Fruit fly (Drosophila melanogaster): Measurements from ENCODE around the gene Ucp4B.

Gene Ucp4B

DNA sequence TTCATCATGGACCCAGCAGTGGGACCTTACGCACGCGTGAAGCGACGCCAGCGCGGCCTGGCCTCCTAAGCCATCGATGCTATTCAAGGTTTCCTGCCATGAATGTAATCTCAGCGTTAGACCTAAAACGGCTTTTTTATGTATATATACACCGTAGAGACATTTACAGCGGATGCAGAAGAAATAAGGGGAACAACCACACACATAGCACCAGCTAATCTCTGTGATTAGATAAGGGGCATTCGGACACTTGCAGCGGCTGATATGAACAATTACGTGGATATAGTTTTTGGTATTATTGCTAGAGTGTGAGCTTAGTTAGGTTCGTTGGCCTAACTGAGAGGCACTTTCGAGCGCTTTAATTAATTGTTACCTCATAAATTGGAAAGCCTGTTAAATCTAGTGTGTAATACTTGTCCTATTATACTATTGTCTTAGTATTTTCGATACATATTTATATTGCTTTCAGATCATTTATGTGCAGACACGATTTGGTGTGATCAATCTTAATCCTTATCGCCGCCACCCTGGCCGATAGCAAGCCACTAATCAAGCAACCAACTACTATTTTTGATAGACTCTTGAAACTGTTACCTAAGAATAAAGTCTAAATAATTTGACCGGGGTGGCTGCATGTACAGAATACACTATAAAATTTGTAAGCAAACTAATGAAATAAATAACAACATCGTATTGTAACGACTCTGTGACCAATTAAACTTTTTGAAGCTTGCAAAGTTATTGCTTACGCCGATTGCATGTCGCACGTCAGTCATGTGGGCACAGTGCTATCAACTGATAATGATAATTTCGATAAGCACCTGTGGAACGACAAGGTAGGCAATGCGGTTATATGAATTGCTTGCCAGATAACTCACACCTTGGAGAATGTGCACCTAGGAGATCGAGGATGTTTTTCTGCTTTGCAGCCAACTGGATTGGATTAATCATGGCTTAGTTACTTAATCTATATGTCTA, 18.7 kb downstream of the Ucp4B start:
- TF ChIP-seq HLH106 (tag; optimal IDR thresholded peaks at IDR 0.05) (no peak), Rel (GFP tag; optimal IDR thresholded peaks at IDR 0.05) (no peak), Rel (tag; optimal IDR thresholded peaks at IDR 0.05) (peak; percentile 93), h (GFP tag; optimal IDR thresholded peaks at IDR 0.05) (peak; percentile 39), lola (GFP tag; optimal IDR thresholded peaks at IDR 0.05) (no peak)

DNA sequence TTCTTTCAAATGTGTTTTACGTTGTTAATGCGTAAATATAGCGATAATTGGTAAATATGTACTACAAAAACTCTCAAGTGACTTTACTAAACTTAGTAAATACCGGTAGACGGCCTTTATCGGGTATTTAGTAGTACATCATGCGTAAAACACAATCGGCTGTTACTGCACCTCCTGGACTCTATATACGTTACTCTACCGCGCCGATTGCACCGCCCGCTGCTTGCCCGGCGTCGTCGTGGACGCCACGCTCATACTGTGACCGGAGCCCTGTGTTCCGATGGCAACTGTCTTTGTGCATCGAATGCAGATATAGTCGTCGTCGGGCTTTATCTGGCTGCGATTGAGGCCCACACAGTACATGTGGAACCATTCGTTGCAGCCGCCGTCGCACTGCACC, 20.8 kb downstream of the Ucp4B start:
- TF ChIP-seq sage (GFP tag; optimal IDR thresholded peaks at IDR 0.05) (no peak), Sp1 (GFP tag; optimal IDR thresholded peaks at IDR 0.05) (no peak)

- peak; percentile 9 for TF ChIP-seq br (GFP tag; optimal IDR thresholded peaks at IDR 0.05)
- no peak for TF ChIP-seq Jra (GFP tag; optimal IDR thresholded peaks at IDR 0.05)
- peak; percentile 5 for TF ChIP-seq CG9705 (GFP tag; optimal IDR thresholded peaks at IDR 0.05)
- TF ChIP-seq N (GFP tag; optimal IDR thresholded peaks at IDR 0.05), result peak; percentile 34
- TF ChIP-seq OdsH (GFP tag; optimal IDR thresholded peaks at IDR 0.05), result peak; percentile 6
- TF ChIP-seq pan (optimal IDR thresholded peaks at IDR 0.05), result no peak
- TF ChIP-seq Sp1 (GFP tag; optimal IDR thresholded peaks at IDR 0.05), result peak; percentile 49
- peak; percentile 8 for TF ChIP-seq fru (GFP tag; optimal IDR thresholded peaks at IDR 0.05)
- TF ChIP-seq Hr78 (GFP tag; optimal IDR thresholded peaks at IDR 0.05), result no peak
- TF ChIP-seq HLH106 (tag; optimal IDR thresholded peaks at IDR 0.05), result peak; percentile 3
- TF ChIP-seq h (GFP tag; optimal IDR thresholded peaks at IDR 0.05), result peak; percentile 13
- no peak for TF ChIP-seq lola (GFP tag; optimal IDR thresholded peaks at IDR 0.05)
- TF ChIP-seq Hr83 (GFP tag; optimal IDR thresholded peaks at IDR 0.05; ENCODE audit: poor library complexity, severe bottlenecking), result peak; percentile 34
These were observed 28.1 kb downstream of the Ucp4B start for dm6 chr2L:5997609-5998229.

dm6 chr2L:5998383-5998782, 28.7 kb downstream of the Ucp4B start:
- no peak for TF ChIP-seq fru (GFP tag; optimal IDR thresholded peaks at IDR 0.05)
- TF ChIP-seq tai (GFP tag; optimal IDR thresholded peaks at IDR 0.05), result no peak
- TF ChIP-seq Hr83 (GFP tag; optimal IDR thresholded peaks at IDR 0.05; ENCODE audit: poor library complexity, severe bottlenecking), result peak; percentile 18

DNA sequence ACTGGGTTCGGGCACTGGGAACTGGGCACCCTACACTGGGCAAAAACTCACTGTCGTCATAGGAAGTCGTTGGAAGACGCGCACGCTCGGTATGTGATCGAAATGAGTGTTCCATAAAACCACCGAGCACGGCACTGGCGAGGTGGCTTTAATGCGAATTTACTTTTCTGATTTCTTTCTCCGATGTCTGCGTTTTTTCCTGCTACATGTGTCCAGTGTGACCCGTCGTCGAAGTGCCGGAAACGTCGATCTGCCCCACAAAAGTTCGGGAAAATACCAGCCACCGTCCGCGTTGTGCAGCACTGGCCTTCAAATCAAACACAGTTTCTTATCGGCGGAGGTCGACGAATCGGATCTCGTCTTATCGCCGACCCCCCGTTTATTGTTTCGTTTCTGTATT, 29.6 kb downstream of the Ucp4B start, which contains the start of gene Kdm5:
Kdm5 (minus strand) TSS at position 255 of the 400 bp plus-strand sequence.
- no peak for TF ChIP-seq usp (GFP tag; optimal IDR thresholded peaks at IDR 0.05)
- no peak for TF ChIP-seq OdsH (GFP tag; optimal IDR thresholded peaks at IDR 0.05)
- no peak for TF ChIP-seq pan (optimal IDR thresholded peaks at IDR 0.05)
- peak; percentile 56 for TF ChIP-seq br (GFP tag; optimal IDR thresholded peaks at IDR 0.05)
- TF ChIP-seq sv (GFP tag; optimal IDR thresholded peaks at IDR 0.05), result no peak
- no peak for TF ChIP-seq jim (GFP tag; optimal IDR thresholded peaks at IDR 0.05)
- peak; percentile 23 for TF ChIP-seq fru (GFP tag; optimal IDR thresholded peaks at IDR 0.05)
- no peak for TF ChIP-seq dl (GFP tag; optimal IDR thresholded peaks at IDR 0.05; ENCODE audit: insufficient read depth in 1 of 2, partially characterized antibody in 2 of 2)
- TF ChIP-seq Mio (GFP tag; optimal IDR thresholded peaks at IDR 0.05), result no peak
- TF ChIP-seq Dif (GFP tag; optimal IDR thresholded peaks at IDR 0.05; ENCODE audit: partially characterized antibody), result no peak
- TF ChIP-seq Sp1 (GFP tag; optimal IDR thresholded peaks at IDR 0.05), result peak; percentile 32
- TF ChIP-seq Hr83 (GFP tag; optimal IDR thresholded peaks at IDR 0.05; ENCODE audit: poor library complexity, severe bottlenecking), result peak; percentile 82
- no peak for TF ChIP-seq N (GFP tag; optimal IDR thresholded peaks at IDR 0.05)
- no peak for TF ChIP-seq Vsx2 (GFP tag; optimal IDR thresholded peaks at IDR 0.05; ENCODE audit: partially characterized antibody)
- no peak for TF ChIP-seq Jra (GFP tag; optimal IDR thresholded peaks at IDR 0.05)
- peak; percentile 32 for TF ChIP-seq psq (GFP tag; optimal IDR thresholded peaks at IDR 0.05)
- no peak for TF ChIP-seq CG9705 (GFP tag; optimal IDR thresholded peaks at IDR 0.05)
- peak in 1 of 2 experiments; percentile 38 for TF ChIP-seq foxo (GFP tag; optimal IDR thresholded peaks at IDR 0.05)
- peak; percentile 51 for TF ChIP-seq rgr (GFP tag; optimal IDR thresholded peaks at IDR 0.05)
- no peak for TF ChIP-seq tai (GFP tag; optimal IDR thresholded peaks at IDR 0.05)
- no peak for TF ChIP-seq Rel (GFP tag; optimal IDR thresholded peaks at IDR 0.05)
- TF ChIP-seq Rel (tag; optimal IDR thresholded peaks at IDR 0.05), result peak; percentile 87
- no peak for TF ChIP-seq Hnf4 (GFP tag; optimal IDR thresholded peaks at IDR 0.05)
- peak; percentile 17 for TF ChIP-seq ey (GFP tag; optimal IDR thresholded peaks at IDR 0.05)
- TF ChIP-seq dmrt93B (GFP tag; optimal IDR thresholded peaks at IDR 0.05), result peak; percentile 1
- no peak for TF ChIP-seq Myc (optimal IDR thresholded peaks at IDR 0.05)
- TF ChIP-seq dsf (GFP tag; optimal IDR thresholded peaks at IDR 0.05; ENCODE audit: borderline replicate concordance), result no peak
- TF ChIP-seq CG32264 (GFP tag; optimal IDR thresholded peaks at IDR 0.05), result no peak
- no peak for TF ChIP-seq CrebA (GFP tag; optimal IDR thresholded peaks at IDR 0.05; ENCODE audit: borderline replicate concordance)
- TF ChIP-seq brk (GFP tag; optimal IDR thresholded peaks at IDR 0.05), result no peak
- TF ChIP-seq Abd-B (GFP tag; optimal IDR thresholded peaks at IDR 0.05), result no peak
- TF ChIP-seq Hr78 (GFP tag; optimal IDR thresholded peaks at IDR 0.05), result no peak
- no peak for TF ChIP-seq sage (GFP tag; optimal IDR thresholded peaks at IDR 0.05)
- no peak for TF ChIP-seq Dfd (GFP tag; optimal IDR thresholded peaks at IDR 0.05)
